Fruit fly (Drosophila melanogaster): Measurements from ENCODE around the gene CG6149.

- no peak for TF ChIP-seq rn (GFP tag; IDR thresholded peaks at IDR 0.05)
- TF ChIP-seq Ets98B (GFP tag; IDR thresholded peaks at IDR 0.05) = no peak
- no peak for TF ChIP-seq CG4496 (GFP tag; IDR thresholded peaks at IDR 0.05)
- no peak for TF ChIP-seq CG13204 (GFP tag; optimal IDR thresholded peaks at IDR 0.05)
- TF ChIP-seq CG8301 (tag; optimal IDR thresholded peaks at IDR 0.05) = no peak
- no peak for TF ChIP-seq EcR (GFP tag; optimal IDR thresholded peaks at IDR 0.05)
- no peak for TF ChIP-seq Pif1A (GFP tag; optimal IDR thresholded peaks at IDR 0.05)
- no peak for TF ChIP-seq CG8159 (tag; optimal IDR thresholded peaks at IDR 0.05)
Observed at dm6 chr3L:11399437-11399836, 35.8 kb downstream of the CG6149 start.

All from whole organism, pupa.